Fruit fly (Drosophila melanogaster): ENCODE measurements around the gene Ythdf.

Ythdf gene

dm6 chr3R:25032686-25033085 lies 6.4 kb downstream of the Ythdf start:
- no peak for TF ChIP-seq Sox102F (GFP tag; optimal IDR thresholded peaks at IDR 0.05)
- TF ChIP-seq CG4318 (GFP tag; optimal IDR thresholded peaks at IDR 0.05): no peak
- no peak for TF ChIP-seq CG1621 (tag; optimal IDR thresholded peaks at IDR 0.05)
- TF ChIP-seq dsx (GFP tag; optimal IDR thresholded peaks at IDR 0.05; ENCODE audit: poor library complexity, severe bottlenecking): no peak
- TF ChIP-seq fd85E (GFP tag; optimal IDR thresholded peaks at IDR 0.05): no peak
- TF ChIP-seq Hr38 (GFP tag; optimal IDR thresholded peaks at IDR 0.05): no peak
- TF ChIP-seq ss (GFP tag; optimal IDR thresholded peaks at IDR 0.05): no peak
- TF ChIP-seq Hr4 (GFP tag; optimal IDR thresholded peaks at IDR 0.05): no peak
- no peak for TF ChIP-seq CG6792 (GFP tag; optimal IDR thresholded peaks at IDR 0.05)
- TF ChIP-seq Blimp-1 (GFP tag; optimal IDR thresholded peaks at IDR 0.05): no peak
- no peak for TF ChIP-seq CG8119 (GFP tag; IDR thresholded peaks at IDR 0.05)
- no peak for TF ChIP-seq Ets21C (GFP tag; optimal IDR thresholded peaks at IDR 0.05)
- TF ChIP-seq lz (GFP tag; optimal IDR thresholded peaks at IDR 0.05): no peak
- TF ChIP-seq Hr39 (GFP tag; optimal IDR thresholded peaks at IDR 0.05): no peak
- no peak for TF ChIP-seq achi (GFP tag; optimal IDR thresholded peaks at IDR 0.05)
- TF ChIP-seq CG6163 (GFP tag; IDR thresholded peaks at IDR 0.05): no peak
- no peak for TF ChIP-seq CG34406 (GFP tag; optimal IDR thresholded peaks at IDR 0.05)
- TF ChIP-seq CG10669 (GFP tag; optimal IDR thresholded peaks at IDR 0.05): no peak
- TF ChIP-seq Ets96B (tag; optimal IDR thresholded peaks at IDR 0.05): no peak
- no peak for TF ChIP-seq Met (GFP tag; optimal IDR thresholded peaks at IDR 0.05)

DNA sequence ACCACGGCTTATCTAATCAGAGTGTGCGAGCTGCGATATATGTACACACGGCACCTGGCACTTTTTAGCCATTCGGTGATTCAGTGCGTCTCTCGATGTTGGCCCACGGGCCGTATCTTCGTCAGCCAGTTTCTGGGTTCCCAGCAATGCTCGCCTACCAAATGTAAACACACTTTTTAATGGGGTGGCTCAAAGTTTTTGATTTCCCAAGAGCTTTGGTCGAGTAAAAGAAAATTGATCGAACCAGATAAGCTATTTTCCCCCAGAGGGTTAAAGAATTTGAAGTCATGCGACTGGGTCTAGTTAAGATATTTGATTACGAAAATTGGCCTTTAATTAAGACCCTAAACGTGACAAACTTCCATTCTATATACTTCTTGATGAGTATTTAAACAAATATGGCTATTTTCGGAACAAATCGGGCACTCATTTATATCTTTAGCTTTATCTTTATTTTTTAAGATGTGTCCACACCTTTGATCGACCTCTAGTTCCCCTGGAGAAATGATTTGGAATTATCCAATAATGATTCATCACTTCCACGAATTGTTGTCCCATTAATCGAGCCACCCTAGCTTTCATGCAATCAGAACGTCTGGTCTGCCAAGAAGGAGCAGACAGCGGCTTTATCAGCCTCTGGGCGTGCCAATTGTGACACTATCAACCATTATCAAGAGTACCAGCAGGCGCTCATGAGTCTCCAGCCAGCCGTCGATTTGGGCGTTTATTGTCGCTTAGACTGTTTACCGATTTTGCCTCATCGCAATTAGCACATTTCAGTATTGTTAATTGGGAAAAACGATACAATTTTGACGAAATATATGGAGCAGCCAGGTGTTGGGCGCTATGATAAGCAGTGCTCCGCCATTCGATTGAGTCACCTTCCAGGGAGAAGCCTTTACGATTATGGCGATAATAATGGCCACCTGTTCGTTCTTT lies 11.5 kb downstream of the Ythdf start:
- no peak for TF ChIP-seq Hr38 (GFP tag; optimal IDR thresholded peaks at IDR 0.05)
- no peak for TF ChIP-seq fd59A (GFP tag; optimal IDR thresholded peaks at IDR 0.05)
- no peak for TF ChIP-seq topi (GFP tag; optimal IDR thresholded peaks at IDR 0.05)
- no peak for TF ChIP-seq salr (GFP tag; optimal IDR thresholded peaks at IDR 0.05)
- TF ChIP-seq CG34406 (GFP tag; optimal IDR thresholded peaks at IDR 0.05): no peak
- no peak for TF ChIP-seq CG10669 (GFP tag; optimal IDR thresholded peaks at IDR 0.05)
- TF ChIP-seq CG6792 (GFP tag; optimal IDR thresholded peaks at IDR 0.05): peak; percentile 62
- no peak for TF ChIP-seq Sox102F (GFP tag; optimal IDR thresholded peaks at IDR 0.05)
- peak; percentile 65 for TF ChIP-seq lz (GFP tag; optimal IDR thresholded peaks at IDR 0.05)
- no peak for TF ChIP-seq Smox (GFP tag; optimal IDR thresholded peaks at IDR 0.05)
- TF ChIP-seq CG3032 (tag; optimal IDR thresholded peaks at IDR 0.05): peak; percentile 37
- 0 out of 3 replicates have a peak, but pooled peaks have one; percentile 31 for TF ChIP-seq CG8119 (GFP tag; IDR thresholded peaks at IDR 0.05)
- TF ChIP-seq cyc (GFP tag; optimal IDR thresholded peaks at IDR 0.05): peak; percentile 38
- no peak for TF ChIP-seq svp (GFP tag)
- TF ChIP-seq vri (GFP tag; optimal IDR thresholded peaks at IDR 0.05): peak; percentile 69
- no peak for TF ChIP-seq CG32006 (GFP tag; optimal IDR thresholded peaks at IDR 0.05)
- no peak for TF ChIP-seq spab (GFP tag; optimal IDR thresholded peaks at IDR 0.05)
- peak; percentile 64 for TF ChIP-seq Sox14 (GFP tag; optimal IDR thresholded peaks at IDR 0.05)
- TF ChIP-seq ss (GFP tag; optimal IDR thresholded peaks at IDR 0.05): no peak
- TF ChIP-seq esn (GFP tag; optimal IDR thresholded peaks at IDR 0.05): peak; percentile 81
- TF ChIP-seq CG31627 (GFP tag; optimal IDR thresholded peaks at IDR 0.05): peak; percentile 52
- no peak for TF ChIP-seq Lpt (GFP tag; optimal IDR thresholded peaks at IDR 0.05)
- TF ChIP-seq fkh (GFP tag; optimal IDR thresholded peaks at IDR 0.05): peak; percentile 82
- TF ChIP-seq CG3919 (GFP tag; optimal IDR thresholded peaks at IDR 0.05): no peak
- TF ChIP-seq Sox15 (GFP tag; optimal IDR thresholded peaks at IDR 0.05): peak; percentile 44
- peak; percentile 32 for TF ChIP-seq Blimp-1 (GFP tag; optimal IDR thresholded peaks at IDR 0.05)
- TF ChIP-seq Eip93F (GFP tag; optimal IDR thresholded peaks at IDR 0.05): peak; percentile 46
- TF ChIP-seq eg (GFP tag; IDR thresholded peaks at IDR 0.05): no peak

All from whole organism, prepupa.